Fruit fly (Drosophila melanogaster) whole organism, embryonic: ENCODE measurements around the gene CG4615.
A peak's percentile ranks its signal among the peaks of the same experiment; 100 is the strongest.

Experiments
- ATbp ChIP-seq: fragments of 200-800 bp; sonication (Bioruptor generic); optimal IDR thresholded peaks from 2 replicates; lab custom pipeline; 2017; ENCODE audit warnings: missing biosample characterization, mild to moderate bottlenecking, missing genetic modification characterization, missing genetic modification reagents
- Bteb2 ChIP-seq: fragments of 200-800 bp; sonication (Bioruptor generic); optimal IDR thresholded peaks from 2 replicates; lab custom pipeline; 2016; ENCODE audit warnings: missing biosample characterization, missing genetic modification characterization
- CG11695 ChIP-seq: fragments of 200-800 bp; sonication (Bioruptor generic); IDR thresholded peaks from 3 replicates; pipeline ENCODE4 v1.3.6; 2022; ENCODE audit warnings: missing biosample characterization, missing genetic modification characterization
- CG12155 ChIP-seq: fragments of 200-800 bp; sonication (Bioruptor generic); optimal IDR thresholded peaks from 3 replicates; lab custom pipeline; 2016; ENCODE audit warnings: missing biosample characterization, missing genetic modification characterization
- CG12769 ChIP-seq: fragments of 200-800 bp; sonication (Bioruptor generic); optimal IDR thresholded peaks from 2 replicates; lab custom pipeline; 2019; ENCODE audit warnings: missing biosample characterization, mild to moderate bottlenecking, missing genetic modification characterization, moderate library complexity
- CG15479 ChIP-seq: fragments of 200-800 bp; sonication (Bioruptor generic); optimal IDR thresholded peaks from 3 replicates; lab custom pipeline; 2019; ENCODE audit warnings: missing biosample characterization, mild to moderate bottlenecking, missing genetic modification characterization, moderate library complexity
- CG17359 ChIP-seq: fragments of 200-800 bp; sonication (Bioruptor generic); optimal IDR thresholded peaks from 3 replicates; lab custom pipeline; 2018; ENCODE audit warnings: missing biosample characterization, mild to moderate bottlenecking, missing genetic modification characterization, moderate library complexity
- CG17612 ChIP-seq: fragments of 200-800 bp; sonication (Bioruptor generic); IDR thresholded peaks from 2 replicates; pipeline ENCODE4 v1.3.6; 2022; ENCODE audit warnings: missing biosample characterization, missing genetic modification characterization
- CG32772 ChIP-seq: fragments of 200-800 bp; sonication (Bioruptor generic); IDR thresholded peaks from 2 replicates; pipeline ENCODE4 v1.3.6; 2022; ENCODE audit warnings: missing biosample characterization, missing genetic modification characterization
- CG34422 ChIP-seq: fragments of 200-800 bp; sonication (Bioruptor generic); IDR thresholded peaks from 3 replicates; pipeline ENCODE4 v1.3.6; 2022; ENCODE audit warnings: missing biosample characterization, missing genetic modification characterization
- CG4360 ChIP-seq: fragments of 200-800 bp; sonication (Bioruptor generic); IDR thresholded peaks from 2 replicates; pipeline ENCODE4 v1.3.6; 2022; ENCODE audit warnings: missing biosample characterization, missing genetic modification characterization
- CG4617 ChIP-seq: fragments of 200-800 bp; sonication (Bioruptor generic); optimal IDR thresholded peaks from 3 replicates; lab custom pipeline; 2016; ENCODE audit warnings: missing biosample characterization, missing genetic modification characterization, borderline replicate concordance
- CG6175 ChIP-seq: fragments of 200-800 bp; sonication (Bioruptor generic); IDR thresholded peaks from 3 replicates; pipeline ENCODE4 v1.3.6; 2022; ENCODE audit warnings: missing biosample characterization, missing genetic modification characterization
- CG7372 ChIP-seq: fragments of 200-800 bp; sonication (Bioruptor generic); IDR thresholded peaks from 2 replicates; pipeline ENCODE4 v1.3.6; 2022; ENCODE audit warnings: missing biosample characterization, missing genetic modification characterization
- CG8281 ChIP-seq: fragments of 200-800 bp; sonication (Bioruptor generic); optimal IDR thresholded peaks from 2 replicates; lab custom pipeline; 2018; ENCODE audit warnings: missing biosample characterization, mild to moderate bottlenecking, missing genetic modification characterization, moderate library complexity
- CG9437 ChIP-seq: fragments of 200-800 bp; sonication (Bioruptor generic); optimal IDR thresholded peaks from 2 replicates; lab custom pipeline; 2018; ENCODE audit warnings: missing biosample characterization, mild to moderate bottlenecking, missing genetic modification characterization
- D ChIP-seq, 2 experiments: fragments of 200-800 bp in 1 of 2; fragments of >200 bp in 1 of 2; sonication (Bioruptor generic) in 1 of 2; optimal IDR thresholded peaks; 2 replicates in 1 of 2; 3 replicates in 1 of 2; lab custom pipeline; 2017; ENCODE audit warnings: mild to moderate bottlenecking in 1 of 2, missing biosample characterization in 1 of 2, missing genetic modification characterization in 1 of 2, missing genetic modification reagents in 1 of 2
- Dp ChIP-seq: fragments of 200-800 bp; sonication (Bioruptor generic); optimal IDR thresholded peaks from 2 replicates; lab custom pipeline; 2018; ENCODE audit warnings: missing biosample characterization, mild to moderate bottlenecking, missing genetic modification characterization, moderate library complexity
- Gug ChIP-seq: fragments of 200-800 bp; sonication (Bioruptor generic); IDR thresholded peaks from 4 replicates; pipeline ENCODE4 v1.3.6; 2022; ENCODE audit warnings: missing biosample characterization, missing genetic modification characterization
- Med ChIP-seq: fragments of 200-800 bp; sonication (Bioruptor generic); peaks from one replicate; lab custom pipeline; 2016; ENCODE audit warnings: missing biosample characterization, missing genetic modification characterization, mild to moderate bottlenecking, inconsistent platforms, moderate library complexity
- NK7.1 ChIP-seq: fragments of 200-800 bp; sonication (Bioruptor generic); optimal IDR thresholded peaks from 3 replicates; lab custom pipeline; 2016; ENCODE audit warnings: missing biosample characterization, missing genetic modification characterization
- Sry-δ ChIP-seq: fragments of 200-800 bp; sonication (Bioruptor generic); optimal IDR thresholded peaks from 2 replicates; lab custom pipeline; 2016; ENCODE audit warnings: missing biosample characterization, missing genetic modification characterization
- Trl ChIP-seq, 3 experiments: fragments of >200 bp in 2 of 3; fragments of 200-800 bp in 1 of 3; sonication (Bioruptor generic) in 1 of 3; optimal IDR thresholded peaks; 2 replicates in 1 of 3; 3 replicates in 2 of 3; lab custom pipeline; 2016 to 2017; ENCODE audit warnings: missing biosample characterization in 1 of 3, missing genetic modification characterization in 1 of 3
- YL-1 ChIP-seq: fragments of 200-800 bp; sonication (Bioruptor generic); optimal IDR thresholded peaks from 3 replicates; lab custom pipeline; 2017; ENCODE audit warnings: missing biosample characterization, mild to moderate bottlenecking, missing genetic modification characterization
- bsh ChIP-seq, 2 experiments: fragments of 200-800 bp; sonication (Bioruptor generic); optimal IDR thresholded peaks; 2 replicates each; lab custom pipeline; 2017 to 2018; ENCODE audit warnings: mild to moderate bottlenecking in 2 of 2, missing biosample characterization in 2 of 2, missing genetic modification characterization in 2 of 2, moderate library complexity in 1 of 2
- cg ChIP-seq: fragments of 200-800 bp; sonication (Bioruptor generic); optimal IDR thresholded peaks from 3 replicates; lab custom pipeline; 2019; ENCODE audit warnings: missing biosample characterization, mild to moderate bottlenecking, missing genetic modification characterization, moderate library complexity
- chinmo ChIP-seq: fragments of 200-800 bp; sonication (Bioruptor generic); IDR thresholded peaks from 4 replicates; pipeline ENCODE4 v1.3.6; 2022; ENCODE audit warnings: missing biosample characterization, missing genetic modification characterization; ENCODE audit not compliant: partially characterized antibody
- chm ChIP-seq: fragments of 200-800 bp; sonication (Bioruptor generic); IDR thresholded peaks from 2 replicates; pipeline ENCODE4 v1.3.6; 2022; ENCODE audit warnings: missing biosample characterization, missing genetic modification characterization
- ci ChIP-seq: fragments of 200-800 bp; sonication (Bioruptor generic); IDR thresholded peaks from 3 replicates; pipeline ENCODE4 v1.3.6; 2022; ENCODE audit warnings: missing biosample characterization, missing genetic modification characterization
- cwo ChIP-seq: fragments of 200-800 bp; sonication (Bioruptor generic); optimal IDR thresholded peaks from 3 replicates; lab custom pipeline; 2017; ENCODE audit warnings: missing biosample characterization, missing genetic modification characterization, mild to moderate bottlenecking, moderate library complexity, missing genetic modification reagents
- dm ChIP-seq: fragments of 200-800 bp; sonication (Bioruptor generic); optimal IDR thresholded peaks from 3 replicates; lab custom pipeline; 2016; ENCODE audit warnings: missing biosample characterization, missing genetic modification characterization
- eve ChIP-seq, 2 experiments: fragments of >200 bp; optimal IDR thresholded peaks; 2 replicates each; lab custom pipeline; 2017; ENCODE audit warnings: missing biosample characterization in 2 of 2, missing genetic modification characterization in 2 of 2
- fru ChIP-seq: fragments of >200 bp; optimal IDR thresholded peaks from 2 replicates; lab custom pipeline; 2017
- hbn ChIP-seq: fragments of 200-800 bp; sonication (Bioruptor generic); IDR thresholded peaks from 2 replicates; pipeline ENCODE4 v1.3.6; 2022; ENCODE audit warnings: missing biosample characterization, missing genetic modification characterization; ENCODE audit not compliant: partially characterized antibody
- jigr1 ChIP-seq: fragments of 200-800 bp; sonication (Bioruptor generic); IDR thresholded peaks from 3 replicates; pipeline ENCODE4 v1.3.6; 2022; ENCODE audit warnings: missing biosample characterization, missing genetic modification characterization
- kay ChIP-seq: fragments of 200-800 bp; sonication (Bioruptor generic); optimal IDR thresholded peaks from 2 replicates; lab custom pipeline; 2016; ENCODE audit warnings: missing biosample characterization, missing genetic modification characterization
- nerfin-1 ChIP-seq: fragments of 200-800 bp; sonication (Bioruptor generic); optimal IDR thresholded peaks from 3 replicates; lab custom pipeline; 2019; ENCODE audit warnings: missing biosample characterization, mild to moderate bottlenecking, missing genetic modification characterization, moderate library complexity
- nom ChIP-seq: fragments of 200-800 bp; sonication (Bioruptor generic); optimal IDR thresholded peaks from 2 replicates; lab custom pipeline; 2017; ENCODE audit warnings: missing biosample characterization, missing genetic modification characterization, mild to moderate bottlenecking, moderate library complexity, missing genetic modification reagents
- rib ChIP-seq: fragments of 200-800 bp; sonication (Bioruptor generic); IDR thresholded peaks from 2 replicates; pipeline ENCODE4 v1.3.6; 2022; ENCODE audit warnings: missing biosample characterization, missing genetic modification characterization
- sc ChIP-seq, 3 experiments: fragments of >200 bp in 2 of 3; fragments of 200-800 bp in 1 of 3; sonication (Bioruptor generic) in 1 of 3; optimal IDR thresholded peaks; 2 replicates in 2 of 3; 3 replicates in 1 of 3; lab custom pipeline; 2017; ENCODE audit warnings: mild to moderate bottlenecking in 1 of 3, missing biosample characterization in 1 of 3, missing genetic modification characterization in 1 of 3, missing genetic modification reagents in 1 of 3
- sd ChIP-seq: fragments of 200-800 bp; sonication (Bioruptor generic); optimal IDR thresholded peaks from 3 replicates; lab custom pipeline; 2018; ENCODE audit warnings: missing biosample characterization, mild to moderate bottlenecking, missing genetic modification characterization, moderate library complexity
- sna ChIP-seq: fragments of 200-800 bp; sonication (Bioruptor generic); IDR thresholded peaks from 2 replicates; pipeline ENCODE4 v1.3.6; 2022; ENCODE audit warnings: missing biosample characterization, missing genetic modification characterization; ENCODE audit not compliant: partially characterized antibody
- sob ChIP-seq: fragments of 200-800 bp; sonication (Bioruptor generic); IDR thresholded peaks from 2 replicates; pipeline ENCODE4 v1.3.6; 2022; ENCODE audit warnings: missing biosample characterization, missing genetic modification characterization
- sqz ChIP-seq: fragments of 200-800 bp; sonication (Bioruptor generic); optimal IDR thresholded peaks from 3 replicates; lab custom pipeline; 2018; ENCODE audit warnings: missing biosample characterization, mild to moderate bottlenecking, missing genetic modification characterization
- zf30C ChIP-seq: fragments of 200-800 bp; sonication (Bioruptor generic); optimal IDR thresholded peaks from 3 replicates; lab custom pipeline; 2018; ENCODE audit warnings: missing biosample characterization, mild to moderate bottlenecking, missing genetic modification characterization
- zfh2 ChIP-seq: fragments of 200-800 bp; sonication (Bioruptor generic); optimal IDR thresholded peaks from 2 replicates; lab custom pipeline; 2016; ENCODE audit warnings: missing biosample characterization, missing genetic modification characterization

Gene CG4615

DNA sequence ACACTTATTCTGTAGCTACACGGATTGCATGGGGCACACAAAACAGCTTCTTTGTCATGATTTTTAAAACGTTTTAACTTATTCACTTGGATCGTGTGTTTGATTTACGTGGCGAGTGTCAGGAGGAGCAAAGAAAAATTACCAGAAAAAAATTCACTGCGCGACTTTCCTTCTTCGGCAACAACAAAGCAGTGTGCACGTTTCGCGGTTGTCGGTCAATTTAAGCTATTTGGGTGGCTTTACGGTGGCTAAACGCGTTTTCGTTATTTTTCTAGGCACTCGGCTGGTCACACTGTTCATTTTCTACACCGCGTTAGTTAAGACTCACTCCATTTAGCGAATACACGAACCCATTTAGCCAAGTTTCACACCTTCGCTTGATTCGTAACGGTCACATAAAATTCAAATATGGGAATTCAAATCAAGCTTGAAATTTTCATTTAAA, 4.2 kb downstream of the CG4615 start, which contains the start of gene Sxl (continued):
- no peak for TF ChIP-seq sc (optimal IDR thresholded peaks at IDR 0.05; lab: Kevin White, UChicago)
- TF ChIP-seq sc (GFP tag; optimal IDR thresholded peaks at IDR 0.05; lab: Kevin White, UChicago) = no peak
- TF ChIP-seq CG7372 (GFP tag; lab: Robert Waterston, UW) = no peak
- no peak for TF ChIP-seq CG8281 (tag; lab: Kevin White, UChicago)
- no peak for TF ChIP-seq ATbp (GFP tag; lab: Kevin White, UChicago)
- TF ChIP-seq D (optimal IDR thresholded peaks at IDR 0.05; lab: Kevin White, UChicago) = no peak
- TF ChIP-seq D (GFP tag; optimal IDR thresholded peaks at IDR 0.05; lab: Kevin White, UChicago) = no peak
- peak; percentile 9 for TF ChIP-seq dm
- peak; percentile 76 for TF ChIP-seq CG4360 (GFP tag; lab: Robert Waterston, UW)
- TF ChIP-seq eve (GFP tag; optimal IDR thresholded peaks at IDR 0.05; lab: Kevin White, UChicago) = no peak
- TF ChIP-seq Gug = no peak
- no peak for TF ChIP-seq Bteb2

DNA sequence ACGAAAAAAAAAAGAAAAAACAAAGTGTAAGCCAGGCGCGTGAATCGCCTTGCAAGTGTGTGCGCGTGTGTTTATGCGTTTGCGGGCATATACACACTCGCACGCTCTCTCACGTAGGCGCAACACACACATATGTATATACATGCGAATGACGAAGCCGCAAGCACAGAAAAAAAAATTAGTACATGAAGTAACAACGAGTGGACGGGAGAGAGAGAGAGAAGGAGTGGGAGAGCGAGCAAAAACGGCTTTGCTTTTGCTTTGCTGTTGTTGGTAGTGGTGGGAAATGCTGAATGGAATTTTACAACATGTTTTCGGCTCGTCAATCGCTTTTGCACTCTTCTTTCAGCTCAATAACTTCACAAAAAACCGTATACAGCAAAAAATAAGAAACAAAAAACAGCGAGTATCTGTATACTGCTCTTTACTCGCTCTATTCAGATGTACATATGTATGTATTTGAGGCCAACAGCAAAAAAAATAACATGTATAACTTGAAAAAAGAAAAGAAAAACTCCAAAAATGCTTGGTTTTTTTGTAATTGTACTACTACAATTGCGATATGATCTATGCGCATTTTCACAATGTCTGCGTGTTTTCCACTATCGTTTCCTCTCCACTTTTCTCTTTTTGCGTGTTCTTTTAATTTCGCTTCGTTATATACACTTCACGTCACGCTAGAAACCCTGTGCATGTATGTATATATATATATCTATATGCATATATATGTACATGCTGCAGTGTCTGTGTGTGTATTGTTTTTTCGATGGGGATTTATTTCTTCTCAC, 4.8 kb downstream of the CG4615 start:
- peak; percentile 16 for TF ChIP-seq CG4617
- TF ChIP-seq CG17612 (GFP tag; lab: Robert Waterston, UW) = no peak
- peak in 1 of 2 experiments; percentile 74 for TF ChIP-seq bsh (GFP tag; optimal IDR thresholded peaks at IDR 0.05; lab: Kevin White, UChicago)
- TF ChIP-seq nom (GFP tag; lab: Kevin White, UChicago) = peak; percentile 61
- TF ChIP-seq Trl (optimal IDR thresholded peaks at IDR 0.05; lab: Kevin White, UChicago) = peak; percentile 76 to 88
- TF ChIP-seq Trl (GFP tag; optimal IDR thresholded peaks at IDR 0.05; lab: Kevin White, UChicago) = no peak
- peak; percentile 95 for TF ChIP-seq CG12155 (GFP tag; lab: Kevin White, UChicago)
- no peak for TF ChIP-seq hbn (GFP tag; lab: Robert Waterston, UW)
- peak; percentile 26 for TF ChIP-seq nerfin-1
- peak; percentile 7 for TF ChIP-seq zf30C (GFP tag; lab: Kevin White, UChicago)
- peak; percentile 88 for TF ChIP-seq cg (GFP tag; lab: Kevin White, UChicago)
- TF ChIP-seq Med = peak; percentile 53
- peak; percentile 20 for TF ChIP-seq fru (lab: Kevin White, UChicago)
- peak; percentile 55 for TF ChIP-seq CG17359 (tag; lab: Kevin White, UChicago)
- peak; percentile 54 for TF ChIP-seq sd
- peak; percentile 12 for TF ChIP-seq CG12769 (tag; lab: Kevin White, UChicago)
- peak; percentile 25 for TF ChIP-seq CG15479
- TF ChIP-seq NK7.1 (GFP tag; lab: Kevin White, UChicago) = no peak
- TF ChIP-seq CG9437 (GFP tag; lab: Kevin White, UChicago) = no peak
- 0 out of 2 replicates have a peak, but pooled peaks have one; percentile 20 for TF ChIP-seq sna (GFP tag; lab: Robert Waterston, UW)
- TF ChIP-seq CG6175 (GFP tag; lab: Robert Waterston, UW) = 0 out of 3 replicates have a peak, but pooled peaks have one; percentile 31
- TF ChIP-seq YL-1 (GFP tag; lab: Kevin White, UChicago) = peak; percentile 46
- no peak for TF ChIP-seq CG11695 (GFP tag; lab: Robert Waterston, UW)
- peak; percentile 19 for TF ChIP-seq kay (GFP tag; lab: Kevin White, UChicago)
- 0 out of 2 replicates have a peak, but pooled peaks have one; percentile 49 for TF ChIP-seq chm
- no peak for TF ChIP-seq Dp (GFP tag; lab: Kevin White, UChicago)
- TF ChIP-seq CG32772 (GFP tag; lab: Robert Waterston, UW) = peak; percentile 54
- TF ChIP-seq jigr1 = no peak
- TF ChIP-seq Sry-δ (GFP tag; lab: Kevin White, UChicago) = peak; percentile 16
- TF ChIP-seq ci = peak; percentile 50; the same call in 2 of the 3 replicates
- no peak for TF ChIP-seq CG34422 (GFP tag; lab: Robert Waterston, UW)
- 0 out of 4 replicates have a peak, but pooled peaks have one; percentile 86 for TF ChIP-seq chinmo (GFP tag; lab: Robert Waterston, UW)
- peak; percentile 94 for TF ChIP-seq sqz
- peak; percentile 42; the same call in 1 of the 2 replicates for TF ChIP-seq rib (GFP tag; lab: Robert Waterston, UW)
- TF ChIP-seq sob (GFP tag; lab: Robert Waterston, UW) = 0 out of 2 replicates have a peak, but pooled peaks have one; percentile 9
- no peak for TF ChIP-seq zfh2 (GFP tag; lab: Kevin White, UChicago)
- no peak for TF ChIP-seq cwo (GFP tag; lab: Kevin White, UChicago)
